Worm (Caenorhabditis elegans) whole organism, young adult: ENCODE data around the gene srxa-19.

Source experiments
- C06A6.2 ChIP-seq: fragments of 200-800 bp; sonication (Bioruptor generic); conservative IDR thresholded peaks from 2 replicates; pipeline ENCODE4 v1.3.6; 2022; ENCODE audit warnings: missing genetic modification characterization, missing compliant biosample characterization
- F55B11.4 ChIP-seq: sonication (generic microtip); optimal IDR thresholded peaks from 2 replicates; lab custom pipeline; 2016; ENCODE audit warnings: missing compliant biosample characterization, missing genetic modification characterization, borderline replicate concordance; ENCODE audit not compliant: insufficient read depth
- akir-1 ChIP-seq: fragments of 200-800 bp; sonication (Bioruptor generic); optimal IDR thresholded peaks from 2 replicates; lab custom pipeline; 2018; ENCODE audit warnings: mild to moderate bottlenecking, missing genetic modification characterization, moderate library complexity, missing compliant biosample characterization
- cebp-1 ChIP-seq, 2 experiments: fragments of 200-800 bp in 1 of 2; sonication (Bioruptor generic) in 1 of 2; sonication (generic microtip) in 1 of 2; IDR thresholded peaks in 1 of 2; optimal IDR thresholded peaks in 1 of 2; 2 replicates each; pipeline versions ENCODE4 v1.3.6 to Lab custom; 2017 to 2022; ENCODE audit warnings: missing compliant biosample characterization in 2 of 2, missing genetic modification characterization in 2 of 2, mild to moderate bottlenecking in 1 of 2, missing genetic modification reagents in 1 of 2, moderate library complexity in 1 of 2
- cebp-2 ChIP-seq: fragments of 200-800 bp; sonication (Bioruptor generic); IDR thresholded peaks from 2 replicates; pipeline ENCODE4 v1.3.6; 2022; ENCODE audit warnings: missing genetic modification characterization, missing compliant biosample characterization
- ceh-40 ChIP-seq: fragments of 200-800 bp; sonication (Bioruptor generic); IDR thresholded peaks from 2 replicates; pipeline ENCODE4 v1.3.6; 2022; ENCODE audit warnings: missing genetic modification characterization, missing compliant biosample characterization
- dpff-1 ChIP-seq: sonication (generic microtip); optimal IDR thresholded peaks from 2 replicates; lab custom pipeline; 2017; ENCODE audit warnings: mild to moderate bottlenecking, missing genetic modification characterization, missing compliant biosample characterization
- dpl-1 ChIP-seq: fragments of 150-350 bp; optimal IDR thresholded peaks from 2 replicates; lab custom pipeline; 2014; ENCODE audit warnings: missing biosample characterization, missing genetic modification reagents, missing genetic modification characterization
- egl-44 ChIP-seq: fragments of 200-800 bp; sonication (Bioruptor generic); IDR thresholded peaks from 2 replicates; pipeline ENCODE4 v1.3.6; 2022; ENCODE audit warnings: missing genetic modification reagents, missing genetic modification characterization, missing compliant biosample characterization
- unc-62 ChIP-seq: fragments of 150-350 bp; optimal IDR thresholded peaks from 2 replicates; lab custom pipeline; 2014; ENCODE audit warnings: missing biosample characterization, missing genetic modification reagents, missing genetic modification characterization

DNA sequence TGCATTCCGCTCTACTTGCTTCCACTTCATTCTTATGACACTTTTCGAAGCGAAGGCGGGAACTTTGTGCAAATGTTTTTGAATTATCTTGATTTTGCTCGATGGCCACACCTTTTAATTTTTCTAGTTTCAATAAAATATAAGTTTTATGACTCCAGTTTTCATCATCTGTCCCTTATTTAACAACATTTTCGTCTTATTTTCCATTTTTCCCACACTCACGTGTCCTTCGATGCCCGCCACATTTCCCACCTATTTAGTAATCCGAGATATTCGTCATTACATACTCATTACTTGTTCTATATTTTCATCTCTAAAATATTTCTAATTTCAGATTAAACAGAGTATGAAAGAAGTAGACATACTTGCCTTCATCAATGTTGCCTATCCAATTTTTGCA is 28.2 kb downstream of the srxa-19 start, which contains the start of gene srd-49:
- no peak for TF ChIP-seq cebp-2 (GFP tag; lab: Robert Waterston, UW)
- no peak for TF ChIP-seq cebp-1 (GFP tag; IDR thresholded peaks at IDR 0.05; lab: Robert Waterston, UW)
- no peak for TF ChIP-seq cebp-1 (tag; optimal IDR thresholded peaks at IDR 0.05; lab: Kevin White, UChicago)
- no peak for TF ChIP-seq egl-44 (GFP tag; lab: Robert Waterston, UW)
- no peak for TF ChIP-seq dpff-1 (tag; lab: Kevin White, UChicago)
- TF ChIP-seq ceh-40 (GFP tag; lab: Robert Waterston, UW), result no peak
- no peak for TF ChIP-seq unc-62 (GFP tag; lab: Kevin White, UChicago)
- TF ChIP-seq C06A6.2 (GFP tag; lab: Robert Waterston, UW), result no peak
- no peak for TF ChIP-seq akir-1 (GFP tag; lab: Kevin White, UChicago)
- no peak for TF ChIP-seq dpl-1 (GFP tag; lab: Kevin White, UChicago)
- TF ChIP-seq F55B11.4, result no peak
